Fruit fly (Drosophila melanogaster) whole organism, pupa: ENCODE measurements around the gene CG31810.

ENCODE experiments used
- CG12605 ChIP-seq: fragments of 200-800 bp; sonication (Bioruptor generic); IDR thresholded peaks from 2 replicates; pipeline ENCODE4 v1.3.6; 2022; ENCODE audit warnings: missing biosample characterization, missing genetic modification characterization
- EcR ChIP-seq: fragments of 200-800 bp; sonication (Bioruptor generic); optimal IDR thresholded peaks from 3 replicates; lab custom pipeline; 2019; ENCODE audit warnings: missing biosample characterization, missing genetic modification characterization, mild to moderate bottlenecking, moderate library complexity, missing genetic modification reagents

- TF ChIP-seq EcR: no peak
- no peak for TF ChIP-seq CG12605
Observed at dm6 chr2L:16857131-16857530, 5.0 kb upstream of the CG31810 start.
